Fruit fly (Drosophila melanogaster): ENCODE measurements around the gene hh.

Gene hh

DNA sequence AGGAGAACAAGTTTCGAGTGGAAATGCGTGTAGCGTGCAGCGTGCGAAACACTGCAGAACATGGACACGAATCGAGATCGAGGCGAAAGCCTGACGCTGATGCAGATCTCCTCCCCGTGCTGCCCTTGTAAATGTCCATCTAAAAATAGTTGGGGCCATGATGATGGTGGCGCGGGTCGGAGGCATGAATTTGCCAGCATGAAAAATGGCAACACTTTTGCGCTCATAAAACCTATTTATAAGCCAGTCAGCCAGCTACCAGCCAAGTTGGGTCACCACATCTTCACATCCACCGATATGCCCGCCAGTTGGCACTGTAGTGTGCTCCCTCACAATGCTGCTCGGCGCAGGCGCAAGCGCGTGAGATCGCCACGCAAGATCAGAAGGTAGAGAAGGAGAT is 6.7 kb upstream of the hh start:
- TF ChIP-seq Drgx (GFP tag; IDR thresholded peaks at IDR 0.05) (peak; percentile 34; the same call in 1 of the 2 replicates), ara (GFP tag; IDR thresholded peaks at IDR 0.05) (0 out of 2 replicates have a peak, but pooled peaks have one; percentile 11), nom (GFP tag; optimal IDR thresholded peaks at IDR 0.05) (peak; percentile 39), CG9797 (GFP tag; optimal IDR thresholded peaks at IDR 0.05) (no peak), CG10274 (GFP tag; optimal IDR thresholded peaks at IDR 0.05) (peak; percentile 94), Dref (GFP tag; IDR thresholded peaks at IDR 0.05) (no peak), ssp (GFP tag; IDR thresholded peaks at IDR 0.05) (no peak)

dm6 chr3R:23147625-23148024 is 5.9 kb upstream of the hh start:
- TF ChIP-seq nerfin-1 (tag; optimal IDR thresholded peaks at IDR 0.05) (no peak), grau (tag; optimal IDR thresholded peaks at IDR 0.05) (no peak), phol (tag; optimal IDR thresholded peaks at IDR 0.05) (no peak), CG8924 (tag; optimal IDR thresholded peaks at IDR 0.05) (no peak), row (GFP tag; IDR thresholded peaks at IDR 0.05) (0 out of 3 replicates have a peak, but pooled peaks have one; percentile 11), eyg (GFP tag; optimal IDR thresholded peaks at IDR 0.05) (no peak), CG4328 (GFP tag; optimal IDR thresholded peaks at IDR 0.05) (no peak), gem (tag; optimal IDR thresholded peaks at IDR 0.05) (peak; percentile 26), CG10979 (tag; optimal IDR thresholded peaks at IDR 0.05) (peak; percentile 0), HmgZ (tag; optimal IDR thresholded peaks at IDR 0.05) (no peak), dmrt99B (tag; optimal IDR thresholded peaks at IDR 0.05) (no peak), Med (GFP tag) (peak; percentile 47), caup (GFP tag; optimal IDR thresholded peaks at IDR 0.05; ENCODE audit: severe bottlenecking) (no peak), Bdp1 (GFP tag; optimal IDR thresholded peaks at IDR 0.05) (no peak), sim (GFP tag; IDR thresholded peaks at IDR 0.05) (no peak), mld (GFP tag; IDR thresholded peaks at IDR 0.05; ENCODE audit: partially characterized antibody) (no peak), CG6689 (GFP tag; IDR thresholded peaks at IDR 0.05) (no peak), CG12391 (tag; optimal IDR thresholded peaks at IDR 0.05) (no peak), crol (GFP tag; IDR thresholded peaks at IDR 0.05) (peak; percentile 1; the same call in 1 of the 2 replicates), dmrt11E (tag; optimal IDR thresholded peaks at IDR 0.05) (no peak), HLHmδ (GFP tag; optimal IDR thresholded peaks at IDR 0.05) (no peak), lilli (GFP tag; optimal IDR thresholded peaks at IDR 0.05) (no peak), sqz (GFP tag; optimal IDR thresholded peaks at IDR 0.05) (no peak), bab2 (GFP tag; optimal IDR thresholded peaks at IDR 0.05) (no peak), CG5245 (GFP tag; optimal IDR thresholded peaks at IDR 0.05) (no peak), CG15601 (tag; optimal IDR thresholded peaks at IDR 0.05) (no peak), lola (GFP tag; optimal IDR thresholded peaks at IDR 0.05) (peak in 1 of 3 experiments; percentile 2), D19A (tag; optimal IDR thresholded peaks at IDR 0.05) (peak; percentile 88), unpg (GFP tag; optimal IDR thresholded peaks at IDR 0.05) (peak; percentile 3), gcm2 (GFP tag; optimal IDR thresholded peaks at IDR 0.05) (no peak), CG10462 (GFP tag; optimal IDR thresholded peaks at IDR 0.05) (no peak), Rfx (GFP tag; IDR thresholded peaks at IDR 0.05) (no peak), HLH4C (GFP tag; IDR thresholded peaks at IDR 0.05; ENCODE audit: partially characterized antibody) (no peak), CG12659 (GFP tag; optimal IDR thresholded peaks at IDR 0.05) (no peak), CG2116 (GFP tag; optimal IDR thresholded peaks at IDR 0.05) (no peak), CG7963 (GFP tag; IDR thresholded peaks at IDR 0.05; ENCODE audit: partially characterized antibody) (no peak), CG13123 (GFP tag; optimal IDR thresholded peaks at IDR 0.05) (no peak), bsh (GFP tag; optimal IDR thresholded peaks at IDR 0.05) (peak in 1 of 2 experiments; percentile 6), tio (GFP tag; optimal IDR thresholded peaks at IDR 0.05) (no peak), maf-S (GFP tag; optimal IDR thresholded peaks at IDR 0.05) (no peak), CG6175 (GFP tag; IDR thresholded peaks at IDR 0.05) (no peak), CG6791 (GFP tag; IDR thresholded peaks at IDR 0.05; ENCODE audit: partially characterized antibody) (no peak)

Data from whole organism, embryonic.